Worm (Caenorhabditis elegans) whole organism, L2 larva: ENCODE results near the gene C05C12.1.

ENCODE experiments used
- C34F6.9 ChIP-seq: fragments of 150-350 bp; optimal IDR thresholded peaks from 2 replicates; lab custom pipeline; 2014; ENCODE audit warnings: missing biosample characterization, missing genetic modification characterization
- F13H6.1 ChIP-seq: sonication (generic microtip); optimal IDR thresholded peaks from 2 replicates; lab custom pipeline; 2016; ENCODE audit warnings: missing genetic modification characterization, missing compliant biosample characterization
- R02D3.7 ChIP-seq: fragments of 150-350 bp; optimal IDR thresholded peaks from 2 replicates; lab custom pipeline; 2014; ENCODE audit warnings: missing biosample characterization, missing genetic modification characterization
- alr-1 ChIP-seq: fragments of 150-350 bp; optimal IDR thresholded peaks from 2 replicates; lab custom pipeline; 2014; ENCODE audit warnings: missing biosample characterization, missing genetic modification characterization
- aly-2 ChIP-seq: fragments of 150-350 bp; optimal IDR thresholded peaks from 2 replicates; lab custom pipeline; 2014; ENCODE audit warnings: missing biosample characterization, missing genetic modification characterization
- ama-1 ChIP-seq: fragments of 150-350 bp; optimal IDR thresholded peaks from 2 replicates; lab custom pipeline; 2018; ENCODE audit warnings: inconsistent platforms
- ceh-16 ChIP-seq: fragments of 150-350 bp; optimal IDR thresholded peaks from 2 replicates; lab custom pipeline; 2014; ENCODE audit warnings: missing biosample characterization, missing genetic modification characterization
- crh-2 ChIP-seq: sonication (generic microtip); optimal IDR thresholded peaks from 2 replicates; lab custom pipeline; 2017; ENCODE audit warnings: missing biosample characterization, missing genetic modification characterization
- egl-27 ChIP-seq: sonication (generic microtip); optimal IDR thresholded peaks from 3 replicates; lab custom pipeline; 2017; ENCODE audit warnings: missing biosample characterization, missing genetic modification reagents, missing genetic modification characterization
- elt-1 ChIP-seq: fragments of 150-350 bp; optimal IDR thresholded peaks from 2 replicates; lab custom pipeline; 2014; ENCODE audit warnings: missing biosample characterization, missing genetic modification characterization
- elt-3 ChIP-seq: sonication (generic microtip); optimal IDR thresholded peaks from 2 replicates; lab custom pipeline; 2017; ENCODE audit warnings: missing biosample characterization, missing genetic modification characterization
- fos-1 ChIP-seq: fragments of 150-350 bp; optimal IDR thresholded peaks from 2 replicates; lab custom pipeline; 2014; ENCODE audit warnings: missing biosample characterization, missing genetic modification characterization
- gmeb-1 ChIP-seq: fragments of 150-350 bp; optimal IDR thresholded peaks from 2 replicates; lab custom pipeline; 2014; ENCODE audit warnings: missing biosample characterization, missing genetic modification characterization
- lin-11 ChIP-seq: fragments of 150-350 bp; sonication (generic microtip); optimal IDR thresholded peaks from 2 replicates; lab custom pipeline; 2014; ENCODE audit warnings: missing biosample characterization, missing genetic modification characterization, inconsistent platforms, mixed read lengths
- mab-5 ChIP-seq: fragments of 150-350 bp; optimal IDR thresholded peaks from 2 replicates; lab custom pipeline; 2014; ENCODE audit warnings: missing biosample characterization, missing genetic modification characterization
- mbf-1 ChIP-seq: sonication (generic microtip); optimal IDR thresholded peaks from 2 replicates; lab custom pipeline; 2017; ENCODE audit warnings: missing biosample characterization, missing genetic modification characterization
- mdl-1 ChIP-seq, 2 experiments: fragments of 150-350 bp in 1 of 2; sonication (generic microtip) in 1 of 2; optimal IDR thresholded peaks; 2 replicates each; lab custom pipeline; 2017; ENCODE audit warnings: missing biosample characterization in 2 of 2, missing genetic modification characterization in 2 of 2
- nhr-10 ChIP-seq: sonication (generic microtip); optimal IDR thresholded peaks from 2 replicates; lab custom pipeline; 2017; ENCODE audit warnings: missing biosample characterization, missing genetic modification characterization
- nhr-12 ChIP-seq: fragments of 150-350 bp; optimal IDR thresholded peaks from 2 replicates; lab custom pipeline; 2014; ENCODE audit warnings: missing biosample characterization, missing genetic modification characterization
- nhr-129 ChIP-seq: fragments of 150-350 bp; optimal IDR thresholded peaks from 2 replicates; lab custom pipeline; 2014; ENCODE audit warnings: missing biosample characterization, missing genetic modification characterization
- nhr-21 ChIP-seq: fragments of 150-350 bp; optimal IDR thresholded peaks from 2 replicates; lab custom pipeline; 2014; ENCODE audit warnings: missing biosample characterization, missing genetic modification characterization
- nhr-23 ChIP-seq: fragments of 150-350 bp; optimal IDR thresholded peaks from 2 replicates; lab custom pipeline; 2014; ENCODE audit warnings: missing biosample characterization, missing genetic modification reagents, missing genetic modification characterization
- nhr-237 ChIP-seq: fragments of 150-350 bp; optimal IDR thresholded peaks from 2 replicates; lab custom pipeline; 2014; ENCODE audit warnings: missing biosample characterization, missing genetic modification characterization
- nhr-25 ChIP-seq: fragments of 150-350 bp; sonication (generic microtip); optimal IDR thresholded peaks from 3 replicates; lab custom pipeline; 2014; ENCODE audit warnings: missing biosample characterization, missing genetic modification characterization
- nhr-6 ChIP-seq: fragments of 150-350 bp; optimal IDR thresholded peaks from 2 replicates; lab custom pipeline; 2014; ENCODE audit warnings: missing biosample characterization, missing genetic modification characterization
- peb-1 ChIP-seq: fragments of 150-350 bp; optimal IDR thresholded peaks from 2 replicates; lab custom pipeline; 2014; ENCODE audit warnings: missing biosample characterization, missing genetic modification characterization
- skn-1 ChIP-seq: sonication (generic microtip); optimal IDR thresholded peaks from 2 replicates; lab custom pipeline; 2017; ENCODE audit warnings: missing biosample characterization, missing genetic modification characterization
- sma-3 ChIP-seq: sonication (generic microtip); optimal IDR thresholded peaks from 2 replicates; lab custom pipeline; 2016; ENCODE audit warnings: missing genetic modification reagents, missing genetic modification characterization, missing compliant biosample characterization
- sma-9 ChIP-seq, 2 experiments: fragments of 150-350 bp in 1 of 2; sonication (generic microtip) in 1 of 2; optimal IDR thresholded peaks; 2 replicates each; lab custom pipeline; 2014 to 2016; ENCODE audit warnings: missing genetic modification characterization in 2 of 2, mild to moderate bottlenecking in 1 of 2, missing biosample characterization in 1 of 2, missing compliant biosample characterization in 1 of 2, missing genetic modification reagents in 1 of 2, moderate library complexity in 1 of 2
- snpc-4 ChIP-seq: fragments of 150-350 bp; optimal IDR thresholded peaks from 2 replicates; lab custom pipeline; 2014; ENCODE audit warnings: missing biosample characterization, missing genetic modification characterization
- unc-39 ChIP-seq: fragments of 150-350 bp; optimal IDR thresholded peaks from 2 replicates; lab custom pipeline; 2014; ENCODE audit warnings: missing biosample characterization, missing genetic modification characterization
- unc-55 ChIP-seq: fragments of 150-350 bp; sonication (generic microtip); optimal IDR thresholded peaks from 3 replicates; lab custom pipeline; 2014; ENCODE audit warnings: missing biosample characterization, missing genetic modification reagents, missing genetic modification characterization
- zag-1 ChIP-seq: fragments of 150-350 bp; optimal IDR thresholded peaks from 2 replicates; lab custom pipeline; 2014; ENCODE audit warnings: missing biosample characterization, missing genetic modification characterization

Gene C05C12.1

ce11 chrIV:11266090-11266489 is 12.3 kb downstream of the C05C12.1 start, which contains the start of gene col-127:
Gene col-127, minus strand, starts transcription at chrIV:11266190.
- TF ChIP-seq C34F6.9 (tag; lab: Kevin White, UChicago): no peak
- no peak for TF ChIP-seq egl-27 (tag; lab: Kevin White, UChicago)
- no peak for TF ChIP-seq ceh-16 (tag; lab: Kevin White, UChicago)
- no peak for TF ChIP-seq nhr-12 (tag; lab: Kevin White, UChicago)
- no peak for TF ChIP-seq mbf-1 (tag; lab: Kevin White, UChicago)
- TF ChIP-seq snpc-4: no peak
- no peak for TF ChIP-seq elt-3 (tag; lab: Kevin White, UChicago)
- TF ChIP-seq nhr-6 (tag; lab: Kevin White, UChicago): no peak
- TF ChIP-seq nhr-10 (tag; lab: Kevin White, UChicago): no peak
- TF ChIP-seq crh-2 (tag; lab: Kevin White, UChicago): no peak

- TF ChIP-seq F13H6.1 (tag; lab: Kevin White, UChicago) (peak; percentile 57), nhr-237 (tag; lab: Kevin White, UChicago) (no peak)
Measured at ce11 chrIV:11269483-11269882, 15.7 kb downstream of the C05C12.1 start.

ce11 chrIV:11271262-11271661 is 17.5 kb downstream of the C05C12.1 start, which contains the start of gene nhr-7:
Gene nhr-7, minus strand, starts transcription at chrIV:11271362.
- TF ChIP-seq nhr-21 (tag; lab: Kevin White, UChicago): no peak
- TF ChIP-seq nhr-129: peak; percentile 32
- TF ChIP-seq, all 48 proteins: peak for 1

- no peak for TF ChIP-seq peb-1
- no peak for TF ChIP-seq alr-1 (tag; lab: Kevin White, UChicago)
- TF ChIP-seq skn-1: no peak
- no peak for TF ChIP-seq nhr-21 (tag; lab: Kevin White, UChicago)
- no peak for TF ChIP-seq unc-55 (GFP tag; lab: Kevin White, UChicago)
- no peak for TF ChIP-seq ama-1
- no peak for TF ChIP-seq sma-9 (GFP tag; optimal IDR thresholded peaks at IDR 0.05; lab: Kevin White, UChicago)
- no peak for TF ChIP-seq sma-9 (tag; optimal IDR thresholded peaks at IDR 0.05; lab: Kevin White, UChicago)
- TF ChIP-seq R02D3.7 (tag; lab: Kevin White, UChicago): no peak
- TF ChIP-seq mdl-1 (tag; optimal IDR thresholded peaks at IDR 0.05; lab: Kevin White, UChicago): no peak
- TF ChIP-seq nhr-237 (tag; lab: Kevin White, UChicago): no peak
- TF ChIP-seq nhr-23 (tag; lab: Kevin White, UChicago): no peak
- TF ChIP-seq sma-3 (GFP tag; lab: Kevin White, UChicago): no peak
Measured at ce11 chrIV:11273151-11273550, 19.4 kb downstream of the C05C12.1 start, which contains the start of gene gtl-2. Gene gtl-2, plus strand, starts transcription at chrIV:11273451.

- no peak for TF ChIP-seq mab-5 (tag; lab: Kevin White, UChicago)
- TF ChIP-seq snpc-4: no peak
- TF ChIP-seq skn-1: no peak
- TF ChIP-seq nhr-25 (tag; lab: Kevin White, UChicago): no peak
- no peak for TF ChIP-seq nhr-12 (tag; lab: Kevin White, UChicago)
- no peak for TF ChIP-seq R02D3.7 (tag; lab: Kevin White, UChicago)
- no peak for TF ChIP-seq zag-1 (tag; lab: Kevin White, UChicago)
- TF ChIP-seq sma-3 (GFP tag; lab: Kevin White, UChicago): no peak
- TF ChIP-seq aly-2 (tag; lab: Kevin White, UChicago): no peak
- TF ChIP-seq mbf-1 (tag; lab: Kevin White, UChicago): no peak
- TF ChIP-seq mdl-1 (tag; optimal IDR thresholded peaks at IDR 0.05; lab: Kevin White, UChicago): no peak
- TF ChIP-seq nhr-129: no peak
- TF ChIP-seq nhr-6 (tag; lab: Kevin White, UChicago): no peak
- no peak for TF ChIP-seq nhr-23 (tag; lab: Kevin White, UChicago)
- TF ChIP-seq egl-27 (tag; lab: Kevin White, UChicago): no peak
- TF ChIP-seq unc-39 (tag; lab: Kevin White, UChicago): no peak
Measured at ce11 chrIV:11276026-11276425, 22.2 kb downstream of the C05C12.1 start.

- TF ChIP-seq nhr-129 (peak; percentile 17), gmeb-1 (peak; percentile 33), crh-2 (tag; lab: Kevin White, UChicago) (peak; percentile 46), sma-9 (GFP tag; optimal IDR thresholded peaks at IDR 0.05; lab: Kevin White, UChicago) (peak; percentile 50), sma-9 (tag; optimal IDR thresholded peaks at IDR 0.05; lab: Kevin White, UChicago) (no peak), sma-3 (GFP tag; lab: Kevin White, UChicago) (peak; percentile 22), fos-1 (tag; lab: Kevin White, UChicago) (peak; percentile 97), lin-11 (tag; lab: Kevin White, UChicago) (no peak), F13H6.1 (tag; lab: Kevin White, UChicago) (peak; percentile 84), elt-1 (tag; lab: Kevin White, UChicago) (no peak)
Measured at ce11 chrIV:11284102-11284531, 30.3 kb downstream of the C05C12.1 start.
